Worm (Caenorhabditis elegans) whole organism, L1 larva: Measurements from ENCODE around the gene str-3.

ENCODE experiments used
- ama-1 ChIP-seq: fragments of 150-350 bp; optimal IDR thresholded peaks from 2 replicates; lab custom pipeline; 2014
- efl-1 ChIP-seq, 4 experiments: fragments of 150-350 bp; optimal IDR thresholded peaks in 3 of 4; peaks in 1 of 4; 1 replicate in 1 of 4; 2 replicates in 3 of 4; lab custom pipeline; 2014; ENCODE audit warnings: missing biosample characterization in 2 of 4, missing genetic modification characterization in 2 of 4, missing genetic modification reagents in 2 of 4
- hlh-17 ChIP-seq: fragments of 200-800 bp; sonication (Bioruptor generic); optimal IDR thresholded peaks from 2 replicates; lab custom pipeline; 2018; ENCODE audit warnings: missing genetic modification characterization, mild to moderate bottlenecking, missing compliant biosample characterization, moderate library complexity, borderline replicate concordance

- TF ChIP-seq ama-1 (lab: Kevin White, UChicago) (no peak), efl-1 (optimal IDR thresholded peaks at IDR 0.05; lab: Kevin White, UChicago) (no peak), efl-1 (GFP tag; optimal IDR thresholded peaks at IDR 0.05 in 1 of 2; lab: Kevin White, UChicago) (no peak), hlh-17 (GFP tag; lab: Kevin White, UChicago) (no peak)
These were observed 6.1 kb downstream of the str-3 start for ce11 chrIV:11094052-11094451.
